Worm (Caenorhabditis elegans) whole organism, L4/young adult: ENCODE data around the gene R11F4.1.
A peak's percentile ranks its signal among the peaks of the same experiment; 100 is the strongest.

Experiments used
- W03F9.2 ChIP-seq: fragments of 150-350 bp; optimal IDR thresholded peaks from 2 replicates; lab custom pipeline; 2014; ENCODE audit warnings: missing biosample characterization, missing genetic modification characterization
- dao-5 ChIP-seq: sonication (generic microtip); optimal IDR thresholded peaks from 2 replicates; lab custom pipeline; 2016; ENCODE audit warnings: missing genotype, missing genetic modification characterization, moderate library complexity, missing compliant biosample characterization
- him-1 ChIP-seq: sonication (generic microtip); optimal IDR thresholded peaks from 2 replicates; lab custom pipeline; 2016; ENCODE audit warnings: missing genotype, missing genetic modification reagents, missing genetic modification characterization, missing compliant biosample characterization

Gene R11F4.1

ce11 chrII:4091828-4092227, at the start of gene R11F4.1:
R11F4.1 (plus strand) TSS chrII:4091930.
- no peak for TF ChIP-seq W03F9.2 (tag; lab: Kevin White, UChicago)
- TF ChIP-seq him-1 (tag; lab: Kevin White, UChicago), result no peak
- TF ChIP-seq dao-5 (tag; lab: Kevin White, UChicago), result no peak

ce11 chrII:4042696-4043095, 49.0 kb upstream of the R11F4.1 start:
- TF ChIP-seq W03F9.2 (tag; lab: Kevin White, UChicago), result no peak
- TF ChIP-seq him-1 (tag; lab: Kevin White, UChicago), result no peak
- TF ChIP-seq dao-5 (tag; lab: Kevin White, UChicago), result no peak

ce11 chrII:4044349-4044748, 47.4 kb upstream of the R11F4.1 start, which contains the start of gene rpn-11:
rpn-11 (minus strand) TSS chrII:4044546.
- TF ChIP-seq W03F9.2 (tag; lab: Kevin White, UChicago) (peak; percentile 68), him-1 (tag; lab: Kevin White, UChicago) (peak; percentile 47), dao-5 (tag; lab: Kevin White, UChicago) (no peak)

ce11 chrII:4045396-4045795, 46.3 kb upstream of the R11F4.1 start, which contains the start of gene K07D4.2:
K07D4.2 (minus strand) TSS chrII:4045496.
- TF ChIP-seq W03F9.2 (tag; lab: Kevin White, UChicago) (no peak), dao-5 (tag; lab: Kevin White, UChicago) (no peak), him-1 (tag; lab: Kevin White, UChicago) (no peak)

ce11 chrII:4047839-4048440, 43.8 kb upstream of the R11F4.1 start:
- TF ChIP-seq him-1 (tag; lab: Kevin White, UChicago), result peak; percentile 12

ce11 chrII:4062477-4062876, 29.3 kb upstream of the R11F4.1 start, which contains the start of gene gadr-4:
gadr-4 (minus strand) TSS chrII:4062577.
- TF ChIP-seq W03F9.2 (tag; lab: Kevin White, UChicago) (no peak), dao-5 (tag; lab: Kevin White, UChicago) (no peak), him-1 (tag; lab: Kevin White, UChicago) (no peak)

- TF ChIP-seq dao-5 (tag; lab: Kevin White, UChicago) (no peak), W03F9.2 (tag; lab: Kevin White, UChicago) (no peak), him-1 (tag; lab: Kevin White, UChicago) (no peak)
Observed at ce11 chrII:4063997-4064396, 27.7 kb upstream of the R11F4.1 start, which contains the start of gene fbxb-118. fbxb-118 (minus strand) TSS chrII:4064097.

- no peak for TF ChIP-seq him-1 (tag; lab: Kevin White, UChicago)
- no peak for TF ChIP-seq W03F9.2 (tag; lab: Kevin White, UChicago)
- TF ChIP-seq dao-5 (tag; lab: Kevin White, UChicago), result no peak
Observed at ce11 chrII:4067258-4067657, 24.5 kb upstream of the R11F4.1 start, which contains the start of gene W06A11.1. W06A11.1 (plus strand) TSS chrII:4067558.

ce11 chrII:4068141-4068540, 23.6 kb upstream of the R11F4.1 start:
- no peak for TF ChIP-seq dao-5 (tag; lab: Kevin White, UChicago)
- TF ChIP-seq W03F9.2 (tag; lab: Kevin White, UChicago), result no peak

- TF ChIP-seq him-1 (tag; lab: Kevin White, UChicago), result no peak
- TF ChIP-seq dao-5 (tag; lab: Kevin White, UChicago), result no peak
- TF ChIP-seq W03F9.2 (tag; lab: Kevin White, UChicago), result no peak
Observed at ce11 chrII:4071075-4071474, 20.7 kb upstream of the R11F4.1 start.

- no peak for TF ChIP-seq him-1 (tag; lab: Kevin White, UChicago)
- TF ChIP-seq W03F9.2 (tag; lab: Kevin White, UChicago), result no peak
Observed at ce11 chrII:4074710-4075109, 17.0 kb upstream of the R11F4.1 start.

- TF ChIP-seq W03F9.2 (tag; lab: Kevin White, UChicago) (no peak), dao-5 (tag; lab: Kevin White, UChicago) (no peak), him-1 (tag; lab: Kevin White, UChicago) (no peak)
Observed at ce11 chrII:4081141-4081540, 10.6 kb upstream of the R11F4.1 start.

- TF ChIP-seq W03F9.2 (tag; lab: Kevin White, UChicago) (no peak), dao-5 (tag; lab: Kevin White, UChicago) (no peak), him-1 (tag; lab: Kevin White, UChicago) (no peak)
Observed at ce11 chrII:4081891-4082290, 9.8 kb upstream of the R11F4.1 start.

- TF ChIP-seq dao-5 (tag; lab: Kevin White, UChicago) (no peak), him-1 (tag; lab: Kevin White, UChicago) (no peak), W03F9.2 (tag; lab: Kevin White, UChicago) (no peak)
Observed at ce11 chrII:4082754-4083153, 9.0 kb upstream of the R11F4.1 start, which contains the start of gene R11F4.2. R11F4.2 (plus strand) TSS chrII:4083054.
